Fruit fly (Drosophila melanogaster) whole organism, embryonic: ENCODE measurements around the gene Sap30.

Experiments used
- Atf6 ChIP-seq: fragments of 200-800 bp; sonication (Bioruptor generic); IDR thresholded peaks from 2 replicates; pipeline ENCODE4 v1.3.6; 2022; ENCODE audit warnings: missing biosample characterization, missing genetic modification characterization
- CG10209 ChIP-seq: fragments of 200-800 bp; sonication (Bioruptor generic); optimal IDR thresholded peaks from 3 replicates; lab custom pipeline; 2017; ENCODE audit warnings: missing biosample characterization, mild to moderate bottlenecking, missing genetic modification characterization, missing genetic modification reagents
- CG10321 ChIP-seq: fragments of 200-800 bp; sonication (Bioruptor generic); IDR thresholded peaks from 2 replicates; pipeline ENCODE4 v1.3.6; 2022; ENCODE audit warnings: missing biosample characterization, missing genetic modification characterization
- CG17361 ChIP-seq: fragments of 200-800 bp; sonication (Bioruptor generic); IDR thresholded peaks from 3 replicates; pipeline ENCODE4 v1.3.6; 2022; ENCODE audit warnings: missing biosample characterization, missing genetic modification characterization
- CG17829 ChIP-seq: fragments of 200-800 bp; optimal IDR thresholded peaks from 2 replicates; lab custom pipeline; 2019; ENCODE audit warnings: missing biosample characterization, mild to moderate bottlenecking, missing genetic modification characterization, moderate library complexity
- CG17912 ChIP-seq: fragments of 200-800 bp; sonication (Bioruptor generic); optimal IDR thresholded peaks from 2 replicates; lab custom pipeline; 2018; ENCODE audit warnings: missing biosample characterization, mild to moderate bottlenecking, missing genetic modification characterization
- CG18011 ChIP-seq: fragments of 200-800 bp; sonication (Bioruptor generic); optimal IDR thresholded peaks from 2 replicates; lab custom pipeline; 2017; ENCODE audit warnings: missing biosample characterization, missing genetic modification characterization, mild to moderate bottlenecking, moderate library complexity, missing genotype
- CG2120 ChIP-seq: fragments of 200-800 bp; sonication (Bioruptor generic); optimal IDR thresholded peaks from 3 replicates; lab custom pipeline; 2016; ENCODE audit warnings: missing biosample characterization, missing genetic modification characterization
- CG2678 ChIP-seq: fragments of 200-800 bp; sonication (Bioruptor generic); optimal IDR thresholded peaks from 3 replicates; lab custom pipeline; 2019; ENCODE audit warnings: missing biosample characterization, mild to moderate bottlenecking, missing genetic modification characterization, moderate library complexity
- CG2889 ChIP-seq: fragments of 200-800 bp; sonication (Bioruptor generic); IDR thresholded peaks from 3 replicates; pipeline ENCODE4 v1.3.6; 2022; ENCODE audit warnings: missing biosample characterization, missing genetic modification characterization
- CG3163 ChIP-seq: fragments of 200-800 bp; sonication (Bioruptor generic); optimal IDR thresholded peaks from 3 replicates; lab custom pipeline; 2016; ENCODE audit warnings: missing biosample characterization, missing genetic modification characterization
- CG3281 ChIP-seq: fragments of 200-800 bp; sonication (Bioruptor generic); optimal IDR thresholded peaks from 3 replicates; lab custom pipeline; 2017; ENCODE audit warnings: missing biosample characterization, mild to moderate bottlenecking, missing genetic modification characterization
- CG34422 ChIP-seq: fragments of 200-800 bp; sonication (Bioruptor generic); IDR thresholded peaks from 3 replicates; pipeline ENCODE4 v1.3.6; 2022; ENCODE audit warnings: missing biosample characterization, missing genetic modification characterization
- CG6272 ChIP-seq: fragments of 200-800 bp; sonication (Bioruptor generic); IDR thresholded peaks from 2 replicates; pipeline ENCODE4 v1.3.6; 2022; ENCODE audit warnings: missing biosample characterization, missing genetic modification characterization
- CG6765 ChIP-seq: fragments of 200-800 bp; sonication (Bioruptor generic); optimal IDR thresholded peaks from 3 replicates; lab custom pipeline; 2017; ENCODE audit warnings: missing biosample characterization, mild to moderate bottlenecking, missing genetic modification characterization
- CG7372 ChIP-seq: fragments of 200-800 bp; sonication (Bioruptor generic); IDR thresholded peaks from 2 replicates; pipeline ENCODE4 v1.3.6; 2022; ENCODE audit warnings: missing biosample characterization, missing genetic modification characterization
- CG9437 ChIP-seq: fragments of 200-800 bp; sonication (Bioruptor generic); optimal IDR thresholded peaks from 2 replicates; lab custom pipeline; 2018; ENCODE audit warnings: missing biosample characterization, mild to moderate bottlenecking, missing genetic modification characterization
- CkIIα-i1 ChIP-seq: fragments of 200-800 bp; sonication (Bioruptor generic); IDR thresholded peaks from 2 replicates; pipeline ENCODE4 v1.3.6; 2022; ENCODE audit warnings: missing biosample characterization, missing genetic modification characterization
- Dip2 ChIP-seq: fragments of 200-800 bp; sonication (Bioruptor generic); IDR thresholded peaks from 2 replicates; pipeline ENCODE4 v1.3.6; 2022; ENCODE audit warnings: missing biosample characterization, missing genetic modification characterization
- Dll ChIP-seq: fragments of 200-800 bp; sonication (Bioruptor generic); IDR thresholded peaks from 4 replicates; pipeline ENCODE4 v1.3.6; 2022; ENCODE audit warnings: missing biosample characterization, missing genetic modification characterization; ENCODE audit not compliant: partially characterized antibody
- Doc2 ChIP-seq: fragments of 200-800 bp; sonication (Bioruptor generic); IDR thresholded peaks from 2 replicates; pipeline ENCODE4 v1.3.6; 2022; ENCODE audit warnings: missing biosample characterization, missing genetic modification characterization
- GATAe ChIP-seq: fragments of 200-800 bp; sonication (Bioruptor generic); conservative IDR thresholded peaks from 2 replicates; pipeline ENCODE4 v1.3.6; 2022; ENCODE audit warnings: missing biosample characterization, missing genetic modification characterization
- H2.0 ChIP-seq: fragments of 200-800 bp; sonication (Bioruptor generic); IDR thresholded peaks from 2 replicates; pipeline ENCODE4 v1.3.6; 2022; ENCODE audit warnings: missing biosample characterization, missing genetic modification characterization
- Hmx ChIP-seq: fragments of 200-800 bp; sonication (Bioruptor generic); optimal IDR thresholded peaks from 2 replicates; lab custom pipeline; 2016; ENCODE audit warnings: missing biosample characterization, missing genetic modification characterization
- Meics ChIP-seq: fragments of 200-800 bp; sonication (Bioruptor generic); optimal IDR thresholded peaks from 2 replicates; lab custom pipeline; 2017; ENCODE audit warnings: missing biosample characterization, mild to moderate bottlenecking, missing genetic modification characterization
- Oaz ChIP-seq: fragments of 200-800 bp; sonication (Bioruptor generic); IDR thresholded peaks from 2 replicates; pipeline ENCODE4 v1.3.6; 2022; ENCODE audit warnings: missing biosample characterization, missing genetic modification characterization
- Pdp1 ChIP-seq, 2 experiments: fragments of 200-800 bp; sonication (Bioruptor generic); optimal IDR thresholded peaks; 3 replicates each; lab custom pipeline; 2016; ENCODE audit warnings: missing biosample characterization in 2 of 2, missing genetic modification characterization in 2 of 2, mild to moderate bottlenecking in 1 of 2, moderate library complexity in 1 of 2
- Sry-δ ChIP-seq: fragments of 200-800 bp; sonication (Bioruptor generic); optimal IDR thresholded peaks from 2 replicates; lab custom pipeline; 2016; ENCODE audit warnings: missing biosample characterization, missing genetic modification characterization
- Stat92E ChIP-seq, 3 experiments: fragments of >200 bp in 2 of 3; fragments of 200-800 bp in 1 of 3; sonication (Bioruptor generic) in 1 of 3; optimal IDR thresholded peaks; 2 replicates each; lab custom pipeline; 2017 to 2019; ENCODE audit warnings: missing biosample characterization in 3 of 3, missing genetic modification characterization in 3 of 3, mild to moderate bottlenecking in 1 of 3, moderate library complexity in 1 of 3
- Xbp1 ChIP-seq: fragments of 200-800 bp; sonication (Bioruptor generic); optimal IDR thresholded peaks from 3 replicates; lab custom pipeline; 2016; ENCODE audit warnings: missing biosample characterization, mild to moderate bottlenecking, missing genetic modification characterization
- ato ChIP-seq: fragments of 200-800 bp; sonication (Bioruptor generic); IDR thresholded peaks from 2 replicates; pipeline ENCODE4 v1.3.6; 2022; ENCODE audit warnings: missing biosample characterization, missing genetic modification characterization; ENCODE audit not compliant: partially characterized antibody
- bsh ChIP-seq, 2 experiments: fragments of 200-800 bp; sonication (Bioruptor generic); optimal IDR thresholded peaks; 2 replicates each; lab custom pipeline; 2017 to 2018; ENCODE audit warnings: mild to moderate bottlenecking in 2 of 2, missing biosample characterization in 2 of 2, missing genetic modification characterization in 2 of 2, moderate library complexity in 1 of 2
- crol ChIP-seq: fragments of 200-800 bp; sonication (Bioruptor generic); IDR thresholded peaks from 2 replicates; pipeline ENCODE4 v1.3.6; 2022; ENCODE audit warnings: missing biosample characterization, missing genetic modification characterization
- ewg ChIP-seq: fragments of 200-800 bp; sonication (Bioruptor generic); optimal IDR thresholded peaks from 3 replicates; lab custom pipeline; 2017; ENCODE audit warnings: mild to moderate bottlenecking, missing biosample characterization, missing genetic modification reagents, missing genetic modification characterization
- gro ChIP-seq: fragments of 200-800 bp; sonication (Bioruptor generic); optimal IDR thresholded peaks from 2 replicates; lab custom pipeline; 2016; ENCODE audit warnings: missing biosample characterization, missing genetic modification characterization
- ham ChIP-seq: fragments of 200-800 bp; sonication (Bioruptor generic); IDR thresholded peaks from 2 replicates; pipeline ENCODE4 v1.3.6; 2022; ENCODE audit warnings: missing biosample characterization, missing genetic modification characterization
- insv ChIP-seq, 2 experiments: fragments of 200-800 bp; sonication (Bioruptor generic); optimal IDR thresholded peaks; 3 replicates each; lab custom pipeline; 2016 to 2018; ENCODE audit warnings: missing biosample characterization in 2 of 2, missing genetic modification characterization in 2 of 2
- knrl ChIP-seq: fragments of 200-800 bp; sonication (Bioruptor generic); IDR thresholded peaks from 3 replicates; pipeline ENCODE4 v1.3.6; 2022; ENCODE audit warnings: missing biosample characterization, missing genetic modification characterization; ENCODE audit not compliant: partially characterized antibody
- lov ChIP-seq, 2 experiments: fragments of 200-800 bp in 1 of 2; fragments of >200 bp in 1 of 2; sonication (Bioruptor generic) in 1 of 2; IDR thresholded peaks in 1 of 2; optimal IDR thresholded peaks in 1 of 2; 2 replicates in 1 of 2; 3 replicates in 1 of 2; pipeline versions ENCODE4 v1.3.6 to Lab custom; 2017 to 2022; ENCODE audit warnings: missing biosample characterization in 1 of 2, missing genetic modification characterization in 1 of 2
- pan ChIP-seq, 4 experiments: fragments of >200 bp in 3 of 4; fragments of 200-800 bp in 1 of 4; sonication (Bioruptor generic) in 1 of 4; optimal IDR thresholded peaks in 3 of 4; IDR thresholded peaks in 1 of 4; 2 replicates each; pipeline versions ENCODE4 v1.3.6 to Lab custom; 2017 to 2022; ENCODE audit warnings: missing biosample characterization in 2 of 4, missing genetic modification characterization in 2 of 4, mixed read lengths in 1 of 4
- pho ChIP-seq: fragments of 200-800 bp; sonication (Bioruptor generic); optimal IDR thresholded peaks from 2 replicates; lab custom pipeline; 2016; ENCODE audit warnings: missing biosample characterization, missing genetic modification characterization
- pzg ChIP-seq: fragments of 200-800 bp; sonication (Bioruptor generic); optimal IDR thresholded peaks from 3 replicates; lab custom pipeline; 2018; ENCODE audit warnings: missing biosample characterization, mild to moderate bottlenecking, missing genetic modification characterization, moderate library complexity
- slou ChIP-seq: fragments of 200-800 bp; sonication (Bioruptor generic); optimal IDR thresholded peaks from 3 replicates; lab custom pipeline; 2016; ENCODE audit warnings: missing biosample characterization, missing genetic modification characterization
- slp2 ChIP-seq: fragments of 200-800 bp; sonication (Bioruptor generic); optimal IDR thresholded peaks from 2 replicates; lab custom pipeline; 2016; ENCODE audit warnings: missing biosample characterization, missing genetic modification characterization
- tap ChIP-seq: fragments of 200-800 bp; optimal IDR thresholded peaks from 3 replicates; lab custom pipeline; 2019; ENCODE audit warnings: missing biosample characterization, mild to moderate bottlenecking, missing genetic modification characterization, moderate library complexity
- tin ChIP-seq: fragments of 200-800 bp; sonication (Bioruptor generic); optimal IDR thresholded peaks from 3 replicates; lab custom pipeline; 2016; ENCODE audit warnings: missing biosample characterization, missing genetic modification characterization
- toy ChIP-seq: fragments of 200-800 bp; sonication (Bioruptor generic); IDR thresholded peaks from 2 replicates; pipeline ENCODE4 v1.3.6; 2022; ENCODE audit warnings: missing biosample characterization, missing genetic modification characterization
- wek ChIP-seq: fragments of 200-800 bp; sonication (Bioruptor generic); optimal IDR thresholded peaks from 3 replicates; lab custom pipeline; 2018; ENCODE audit warnings: missing biosample characterization, mild to moderate bottlenecking, missing genetic modification characterization, moderate library complexity

The Sap30 gene

DNA sequence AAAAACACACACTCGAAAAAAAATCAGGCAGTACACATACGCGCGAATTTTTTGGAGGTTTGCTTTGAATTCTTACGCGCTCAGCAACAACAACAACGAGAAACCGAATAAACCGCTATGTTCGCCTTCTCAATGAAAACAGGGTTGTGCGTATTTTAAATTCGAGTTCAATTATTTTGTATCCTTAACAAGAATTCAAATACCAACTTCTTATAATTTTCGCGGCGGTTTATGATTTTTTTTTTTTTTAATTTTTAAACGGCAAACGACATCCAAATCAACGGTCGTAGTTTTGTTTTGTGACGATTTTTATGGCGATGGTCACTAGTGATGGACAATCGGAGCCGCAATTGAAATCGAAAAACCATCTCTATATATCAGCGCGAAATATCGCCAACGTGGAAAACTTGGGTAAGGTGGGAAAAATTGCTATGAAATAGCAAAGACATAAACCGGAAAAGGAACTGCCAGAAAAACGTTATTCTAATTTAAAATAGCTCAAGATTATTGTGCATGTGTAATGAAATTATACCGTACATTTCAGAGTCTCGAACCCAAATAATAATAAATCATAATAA lies 35.4 kb upstream of the Sap30 start, which contains the start of gene goe (continued):
- TF ChIP-seq pzg (GFP tag; lab: Kevin White, UChicago) = peak; percentile 80
- TF ChIP-seq Stat92E (GFP tag; optimal IDR thresholded peaks at IDR 0.05; lab: Kevin White, UChicago) = peak in 1 of 3 experiments; percentile 39
- peak in 1 of 2 experiments; percentile 63 for TF ChIP-seq bsh (GFP tag; optimal IDR thresholded peaks at IDR 0.05; lab: Kevin White, UChicago)
- TF ChIP-seq CG17361 (GFP tag; lab: Robert Waterston, UW) = peak; percentile 39; the same call in 2 of the 3 replicates
- TF ChIP-seq CkIIα-i1 (GFP tag; lab: Robert Waterston, UW) = no peak
- no peak for TF ChIP-seq pan (optimal IDR thresholded peaks at IDR 0.05; lab: Kevin White, UChicago)
- TF ChIP-seq pan (GFP tag; optimal IDR thresholded peaks at IDR 0.05 in 1 of 2, IDR thresholded peaks at IDR 0.05 in 1 of 2) = peak in 1 of 2 experiments; percentile 79
- TF ChIP-seq lov (optimal IDR thresholded peaks at IDR 0.05; lab: Kevin White, UChicago) = no peak
- peak; percentile 84; the same call in 2 of the 3 replicates for TF ChIP-seq lov (GFP tag; IDR thresholded peaks at IDR 0.05; lab: Robert Waterston, UW)
- peak; percentile 75 for TF ChIP-seq CG34422
- peak; percentile 74 to 83 for TF ChIP-seq Pdp1 (GFP tag; optimal IDR thresholded peaks at IDR 0.05; lab: Kevin White, UChicago)
- TF ChIP-seq Oaz (GFP tag; lab: Robert Waterston, UW) = peak; percentile 71
- peak; percentile 87 for TF ChIP-seq knrl (GFP tag; lab: Robert Waterston, UW)
- TF ChIP-seq Hmx (GFP tag; lab: Kevin White, UChicago) = peak; percentile 42
- TF ChIP-seq pho (GFP tag; lab: Kevin White, UChicago) = peak; percentile 91
- TF ChIP-seq Atf6 (GFP tag; lab: Robert Waterston, UW) = peak; percentile 79
- TF ChIP-seq CG6272 (GFP tag; lab: Robert Waterston, UW) = peak; percentile 60
- TF ChIP-seq CG9437 (GFP tag; lab: Kevin White, UChicago) = peak; percentile 56
- TF ChIP-seq insv (GFP tag; optimal IDR thresholded peaks at IDR 0.05; lab: Kevin White, UChicago) = peak in 1 of 2 experiments; percentile 78
- TF ChIP-seq Dll (GFP tag; lab: Robert Waterston, UW) = peak; percentile 86
- TF ChIP-seq CG2678 = peak; percentile 51
- no peak for TF ChIP-seq Dip2
- TF ChIP-seq gro (GFP tag; lab: Kevin White, UChicago) = peak; percentile 94
- TF ChIP-seq Xbp1 (GFP tag; lab: Kevin White, UChicago) = peak; percentile 88
- peak; percentile 79 for TF ChIP-seq slp2
- TF ChIP-seq CG3163 (GFP tag; lab: Kevin White, UChicago) = peak; percentile 75
- peak; percentile 91 for TF ChIP-seq CG17912 (GFP tag; lab: Kevin White, UChicago)
- peak; percentile 55 for TF ChIP-seq CG10321
- peak; percentile 76 for TF ChIP-seq CG6765 (GFP tag; lab: Kevin White, UChicago)
- TF ChIP-seq CG2120 (GFP tag; lab: Kevin White, UChicago) = peak; percentile 89
- TF ChIP-seq wek (GFP tag; lab: Kevin White, UChicago) = peak; percentile 77
- no peak for TF ChIP-seq crol (GFP tag; lab: Robert Waterston, UW)
- no peak for TF ChIP-seq CG2889 (GFP tag; lab: Robert Waterston, UW)
- TF ChIP-seq tin = peak; percentile 72
- peak; percentile 51; the same call in 1 of the 2 replicates for TF ChIP-seq GATAe (GFP tag; lab: Robert Waterston, UW)
- peak; percentile 73 for TF ChIP-seq ewg (GFP tag; lab: Kevin White, UChicago)
- peak; percentile 34 for TF ChIP-seq tap (tag; lab: Kevin White, UChicago)
- peak; percentile 51; the same call in 1 of the 2 replicates for TF ChIP-seq toy (GFP tag; lab: Robert Waterston, UW)
- peak; percentile 78 for TF ChIP-seq H2.0 (GFP tag; lab: Robert Waterston, UW)
- TF ChIP-seq Sry-δ (GFP tag; lab: Kevin White, UChicago) = peak; percentile 98
- peak; percentile 65 for TF ChIP-seq CG18011 (GFP tag; lab: Kevin White, UChicago)
- TF ChIP-seq Meics (GFP tag; lab: Kevin White, UChicago) = peak; percentile 85
- peak; percentile 64 for TF ChIP-seq CG10209 (GFP tag; lab: Kevin White, UChicago)
- TF ChIP-seq Doc2 (GFP tag; lab: Robert Waterston, UW) = no peak
- TF ChIP-seq ham (GFP tag; lab: Robert Waterston, UW) = peak; percentile 66; the same call in 1 of the 2 replicates
- TF ChIP-seq CG7372 = peak; percentile 58; the same call in 1 of the 2 replicates
- TF ChIP-seq CG3281 (GFP tag; lab: Kevin White, UChicago) = peak; percentile 77
- TF ChIP-seq ato (GFP tag; lab: Robert Waterston, UW) = peak; percentile 63
- TF ChIP-seq slou (GFP tag; lab: Kevin White, UChicago) = peak; percentile 86
- TF ChIP-seq CG17829 (tag; lab: Kevin White, UChicago) = peak; percentile 45
